Worm (Caenorhabditis elegans): ENCODE measurements around the gene inx-9.

DNA sequence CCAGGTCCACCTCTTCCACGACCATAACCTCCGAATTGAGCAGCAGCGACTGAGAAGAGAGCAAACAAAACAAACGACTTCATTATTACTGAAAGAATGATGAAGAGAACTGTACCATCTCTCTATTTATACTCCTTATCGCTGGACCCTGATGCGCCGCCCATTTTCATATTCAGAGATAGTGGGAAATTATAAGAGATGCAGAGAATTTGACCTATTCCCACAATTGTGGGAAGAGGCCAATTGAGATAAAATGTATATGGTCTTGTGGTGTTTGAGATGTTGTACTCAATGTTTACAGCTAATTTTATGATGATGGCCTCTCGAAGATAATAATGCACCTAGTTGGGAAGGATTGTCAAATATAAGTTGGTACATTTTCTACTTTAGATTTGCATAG is 35.2 kb upstream of the inx-9 start, which contains the start of gene ttr-50:
- TF ChIP-seq ztf-29 (GFP tag; IDR thresholded peaks at IDR 0.05) (no peak), flt-1 (GFP tag; IDR thresholded peaks at IDR 0.05) (no peak), med-1 (GFP tag; optimal IDR thresholded peaks at IDR 0.05; ENCODE audit: insufficient read depth) (no peak), klf-2 (GFP tag; conservative IDR thresholded peaks at IDR 0.05) (no peak), T22C8.4 (GFP tag; IDR thresholded peaks at IDR 0.05) (no peak), ref-1 (GFP tag; conservative IDR thresholded peaks at IDR 0.05) (no peak), ztf-23 (GFP tag; IDR thresholded peaks at IDR 0.05) (no peak)
